Fruit fly (Drosophila melanogaster): Measurements from ENCODE around the gene DCP2.

DCP2 gene

DNA sequence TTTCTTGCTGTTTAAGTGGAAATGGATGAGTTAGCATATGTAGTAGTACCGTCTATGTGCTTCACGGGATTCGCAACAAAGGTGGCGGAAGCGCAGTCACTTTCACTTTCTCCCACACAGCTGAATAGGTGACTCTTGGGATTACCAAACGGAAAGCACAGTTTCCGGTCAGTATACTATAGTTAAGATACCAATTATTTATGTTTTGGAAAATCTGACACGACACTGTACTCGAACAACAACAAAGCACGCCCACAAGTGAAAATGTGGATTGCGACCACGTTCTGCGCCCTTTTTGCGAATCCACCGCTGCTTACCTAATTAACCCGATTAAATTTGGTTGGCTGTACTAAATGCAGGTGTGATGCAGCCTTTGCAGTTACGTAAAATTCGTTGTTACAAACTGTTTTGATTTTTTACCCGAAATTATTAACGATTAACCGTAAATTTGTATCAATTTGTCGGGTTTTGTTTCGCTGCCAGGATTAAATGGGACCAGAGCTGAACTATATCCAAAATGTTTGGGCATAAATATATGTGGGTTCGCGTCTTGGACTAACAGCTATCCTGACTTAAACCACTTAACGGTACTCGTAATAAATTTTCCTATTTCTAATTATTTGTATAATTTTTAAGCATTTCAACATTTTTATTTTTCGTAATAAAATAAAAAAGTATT is 8.8 kb upstream of the DCP2 start, which contains the start of gene CG18081:
CG18081 (minus strand) TSS at position 512 of the 679 bp plus-strand sequence.
- TF ChIP-seq Hr39 (GFP tag; optimal IDR thresholded peaks at IDR 0.05), result no peak
- no peak for TF ChIP-seq acj6 (GFP tag; optimal IDR thresholded peaks at IDR 0.05)
- TF ChIP-seq CG8319 (GFP tag; optimal IDR thresholded peaks at IDR 0.05), result no peak
- TF ChIP-seq CG6854 (GFP tag; optimal IDR thresholded peaks at IDR 0.05), result no peak
- TF ChIP-seq CG3919 (GFP tag; optimal IDR thresholded peaks at IDR 0.05), result no peak
- TF ChIP-seq Eip78C (GFP tag), result peak; percentile 49
- TF ChIP-seq Blimp-1 (GFP tag; optimal IDR thresholded peaks at IDR 0.05), result peak; percentile 65
- no peak for TF ChIP-seq Met (GFP tag; optimal IDR thresholded peaks at IDR 0.05)
- no peak for TF ChIP-seq cyc (GFP tag; optimal IDR thresholded peaks at IDR 0.05)
- TF ChIP-seq Sox14 (GFP tag; optimal IDR thresholded peaks at IDR 0.05), result peak; percentile 35
- no peak for TF ChIP-seq CG6792 (GFP tag; optimal IDR thresholded peaks at IDR 0.05)
- no peak for TF ChIP-seq Hr4 (GFP tag; optimal IDR thresholded peaks at IDR 0.05)
- no peak for TF ChIP-seq Hr38 (GFP tag; optimal IDR thresholded peaks at IDR 0.05)
- no peak for TF ChIP-seq pdm3 (GFP tag; optimal IDR thresholded peaks at IDR 0.05)
- TF ChIP-seq lz (GFP tag; optimal IDR thresholded peaks at IDR 0.05), result no peak
- no peak for TF ChIP-seq CG6276 (GFP tag; optimal IDR thresholded peaks at IDR 0.05)
- TF ChIP-seq CG11762 (GFP tag; optimal IDR thresholded peaks at IDR 0.05; ENCODE audit: insufficient read depth), result no peak
- no peak for TF ChIP-seq Lpt (GFP tag; optimal IDR thresholded peaks at IDR 0.05)
- TF ChIP-seq svp (GFP tag), result no peak
- TF ChIP-seq CG16779 (tag; optimal IDR thresholded peaks at IDR 0.05), result no peak
- no peak for TF ChIP-seq CG34406 (GFP tag; optimal IDR thresholded peaks at IDR 0.05)

dm6 chr3L:15832146-15832545 is 5.9 kb upstream of the DCP2 start, which contains the start of gene CG12713:
CG12713 (plus strand) TSS chr3L:15832464.
- TF ChIP-seq Sox14 (GFP tag; optimal IDR thresholded peaks at IDR 0.05) (peak; percentile 27), achi (GFP tag; optimal IDR thresholded peaks at IDR 0.05) (no peak), lz (GFP tag; optimal IDR thresholded peaks at IDR 0.05) (peak; percentile 28), Eip75B (GFP tag; optimal IDR thresholded peaks at IDR 0.05) (peak; percentile 12), esn (GFP tag; optimal IDR thresholded peaks at IDR 0.05) (peak; percentile 39), Hr39 (GFP tag; optimal IDR thresholded peaks at IDR 0.05) (peak; percentile 17), cyc (GFP tag; optimal IDR thresholded peaks at IDR 0.05) (no peak), OdsH (GFP tag; optimal IDR thresholded peaks at IDR 0.05) (no peak), dac (GFP tag; optimal IDR thresholded peaks at IDR 0.05) (no peak), Eip78C (GFP tag) (peak; percentile 6), CG3032 (tag; optimal IDR thresholded peaks at IDR 0.05) (peak; percentile 25), CG6808 (GFP tag; optimal IDR thresholded peaks at IDR 0.05) (no peak), CG31627 (GFP tag; optimal IDR thresholded peaks at IDR 0.05) (peak; percentile 1), CG11294 (GFP tag; IDR thresholded peaks at IDR 0.05) (no peak)

dm6 chr3L:15826985-15827635 is 887 bp upstream of the DCP2 start:
- TF ChIP-seq Ets96B (tag; optimal IDR thresholded peaks at IDR 0.05) (peak; percentile 86), OdsH (GFP tag; optimal IDR thresholded peaks at IDR 0.05) (peak; percentile 90), CG3032 (tag; optimal IDR thresholded peaks at IDR 0.05) (peak; percentile 90), CG6792 (GFP tag; optimal IDR thresholded peaks at IDR 0.05) (peak; percentile 89), fd85E (GFP tag; optimal IDR thresholded peaks at IDR 0.05) (peak; percentile 73), Ets21C (GFP tag; optimal IDR thresholded peaks at IDR 0.05) (peak; percentile 55), CG8632 (GFP tag; optimal IDR thresholded peaks at IDR 0.05) (peak; percentile 90), acj6 (GFP tag; optimal IDR thresholded peaks at IDR 0.05) (peak; percentile 90), Hr4 (GFP tag; optimal IDR thresholded peaks at IDR 0.05) (peak; percentile 89), Smox (GFP tag; optimal IDR thresholded peaks at IDR 0.05) (peak; percentile 86), vri (GFP tag; optimal IDR thresholded peaks at IDR 0.05) (peak; percentile 75), dac (GFP tag; optimal IDR thresholded peaks at IDR 0.05) (no peak), Hr39 (GFP tag; optimal IDR thresholded peaks at IDR 0.05) (peak; percentile 84), pdm3 (GFP tag; optimal IDR thresholded peaks at IDR 0.05) (peak; percentile 84), CG34406 (GFP tag; optimal IDR thresholded peaks at IDR 0.05) (peak; percentile 91), CG16779 (tag; optimal IDR thresholded peaks at IDR 0.05) (no peak), eg (GFP tag; IDR thresholded peaks at IDR 0.05) (no peak; the same call in 2 of the 3 replicates), Sox15 (GFP tag; optimal IDR thresholded peaks at IDR 0.05) (peak; percentile 78), CG15336 (GFP tag; IDR thresholded peaks at IDR 0.05) (peak; percentile 86), salr (GFP tag; optimal IDR thresholded peaks at IDR 0.05) (peak in 1 of 2 experiments; percentile 41), CG6854 (GFP tag; optimal IDR thresholded peaks at IDR 0.05) (peak; percentile 92), esn (GFP tag; optimal IDR thresholded peaks at IDR 0.05) (peak; percentile 93), CG31627 (GFP tag; optimal IDR thresholded peaks at IDR 0.05) (peak; percentile 81), Lpt (GFP tag; optimal IDR thresholded peaks at IDR 0.05) (peak; percentile 75), CG6163 (GFP tag; IDR thresholded peaks at IDR 0.05) (peak; percentile 77; the same call in 2 of the 3 replicates), fd59A (GFP tag; optimal IDR thresholded peaks at IDR 0.05) (peak; percentile 78), CG3919 (GFP tag; optimal IDR thresholded peaks at IDR 0.05) (peak; percentile 91), CG32006 (GFP tag; optimal IDR thresholded peaks at IDR 0.05) (peak; percentile 95), Eip93F (GFP tag; optimal IDR thresholded peaks at IDR 0.05) (peak; percentile 78), lz (GFP tag; optimal IDR thresholded peaks at IDR 0.05) (peak; percentile 86)

Data from whole organism, prepupa.